Fruit fly (Drosophila melanogaster): ENCODE data around the gene Sec61gamma.

DNA sequence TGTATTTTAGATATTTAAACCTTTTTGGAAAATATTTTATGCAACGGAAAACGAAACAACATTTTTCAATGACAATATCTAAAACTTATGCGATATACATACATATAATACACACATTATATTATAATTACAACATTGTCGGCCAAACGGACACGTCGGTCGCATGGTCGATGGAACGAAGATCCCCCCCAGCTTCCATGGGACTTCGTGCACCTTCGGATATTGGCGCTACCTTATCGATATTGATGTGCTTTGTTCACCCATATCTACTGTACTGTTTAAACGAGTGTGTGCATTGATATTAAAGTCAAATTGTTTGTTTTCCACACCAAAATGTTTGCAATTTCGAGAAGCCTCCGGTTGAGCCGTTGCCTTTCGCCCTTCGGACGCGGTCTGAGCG is 17.7 kb upstream of the Sec61gamma start, which contains the start of gene CG14212:
- no peak for TF ChIP-seq CG11294 (GFP tag; IDR thresholded peaks at IDR 0.05)
- no peak for TF ChIP-seq Hr4 (GFP tag; optimal IDR thresholded peaks at IDR 0.05)
